Worm (Caenorhabditis elegans): ENCODE data around the gene snf-10.

Gene snf-10

ce11 chrV:10469845-10470244, 29.2 kb upstream of the snf-10 start:
- no peak for TF ChIP-seq ceh-31 (tag; optimal IDR thresholded peaks at IDR 0.05)
- no peak for TF ChIP-seq dve-1 (tag; optimal IDR thresholded peaks at IDR 0.05)
- no peak for TF ChIP-seq ama-1 (optimal IDR thresholded peaks at IDR 0.05)
- TF ChIP-seq F13H6.1 (tag; optimal IDR thresholded peaks at IDR 0.05): no peak
- TF ChIP-seq tbx-2 (tag; optimal IDR thresholded peaks at IDR 0.05): no peak
- no peak for TF ChIP-seq K09A11.1 (tag; optimal IDR thresholded peaks at IDR 0.05; ENCODE audit: insufficient read depth)
- TF ChIP-seq odd-2 (tag; optimal IDR thresholded peaks at IDR 0.05): no peak
- no peak for TF ChIP-seq sdc-2 (tag; optimal IDR thresholded peaks at IDR 0.05)
- no peak for TF ChIP-seq pqm-1 (tag; optimal IDR thresholded peaks at IDR 0.05)
- TF ChIP-seq ceh-19 (GFP tag; optimal IDR thresholded peaks at IDR 0.05): no peak
- no peak for TF ChIP-seq hlh-8 (tag; optimal IDR thresholded peaks at IDR 0.05)
- no peak for TF ChIP-seq ceh-9 (tag; optimal IDR thresholded peaks at IDR 0.05)
- no peak for TF ChIP-seq lin-11 (tag; optimal IDR thresholded peaks at IDR 0.05)
- no peak for TF ChIP-seq ceh-30 (tag; optimal IDR thresholded peaks at IDR 0.05)
- no peak for TF ChIP-seq hlh-15 (tag; optimal IDR thresholded peaks at IDR 0.05)

- TF ChIP-seq C38D4.7 (GFP tag; optimal IDR thresholded peaks at IDR 0.05) (no peak), hlh-6 (tag; optimal IDR thresholded peaks at IDR 0.05) (no peak), rnt-1 (tag; optimal IDR thresholded peaks at IDR 0.05) (no peak), syd-9 (tag; optimal IDR thresholded peaks at IDR 0.05) (no peak), tbx-7 (tag; optimal IDR thresholded peaks at IDR 0.05) (no peak), ceh-6 (GFP tag; optimal IDR thresholded peaks at IDR 0.05) (no peak), ceh-22 (tag; optimal IDR thresholded peaks at IDR 0.05) (no peak), Y22D7AL.16 (tag; optimal IDR thresholded peaks at IDR 0.05) (no peak), pha-4 (tag; optimal IDR thresholded peaks at IDR 0.05) (no peak), nfya-1 (tag; optimal IDR thresholded peaks at IDR 0.05) (no peak), sox-2 (GFP tag; IDR thresholded peaks at IDR 0.05) (no peak), hlh-30 (tag; optimal IDR thresholded peaks at IDR 0.05; ENCODE audit: insufficient read depth) (no peak), mec-3 (tag; optimal IDR thresholded peaks at IDR 0.05; ENCODE audit: borderline replicate concordance) (no peak), zip-5 (tag; optimal IDR thresholded peaks at IDR 0.05) (no peak), eyg-1 (tag; optimal IDR thresholded peaks at IDR 0.05) (no peak), unc-3 (GFP tag; conservative IDR thresholded peaks at IDR 0.05) (no peak), unc-3 (tag; optimal IDR thresholded peaks at IDR 0.05) (no peak)
Measured at ce11 chrV:10468709-10469108, 28.1 kb upstream of the snf-10 start.

ce11 chrV:10468190-10468589, 27.6 kb upstream of the snf-10 start, which contains the start of gene egl-9:
TSS of gene egl-9 (plus strand) at chrV:10468517.
- TF ChIP-seq nfya-1 (tag; optimal IDR thresholded peaks at IDR 0.05) (no peak), C08G9.2 (tag; optimal IDR thresholded peaks at IDR 0.05) (no peak), pax-1 (tag; optimal IDR thresholded peaks at IDR 0.05) (no peak), pqm-1 (tag; optimal IDR thresholded peaks at IDR 0.05) (no peak), elt-4 (tag; optimal IDR thresholded peaks at IDR 0.05) (no peak), pha-4 (tag; optimal IDR thresholded peaks at IDR 0.05) (no peak), unc-3 (GFP tag; conservative IDR thresholded peaks at IDR 0.05) (no peak), unc-3 (tag; optimal IDR thresholded peaks at IDR 0.05) (no peak)

DNA sequence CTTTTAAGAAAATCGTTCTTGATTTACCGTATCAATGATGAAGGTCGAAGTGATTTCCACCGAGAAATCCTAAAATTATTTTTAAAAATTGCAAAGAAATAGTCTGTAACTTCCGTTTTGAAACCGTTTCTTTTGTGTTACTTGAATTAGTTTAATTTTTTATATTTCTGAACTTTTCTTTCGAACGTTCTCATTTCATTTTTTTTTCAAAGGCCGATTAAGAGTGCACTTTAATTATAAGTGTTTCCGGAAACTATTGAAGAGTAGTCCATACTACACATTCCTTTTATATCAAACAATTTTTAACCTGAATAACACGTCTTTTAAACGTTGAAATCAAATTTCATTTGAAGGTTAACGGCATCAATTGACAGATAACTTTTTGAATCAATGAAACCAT, 27.0 kb upstream of the snf-10 start:
- TF ChIP-seq gmeb-2 (tag; optimal IDR thresholded peaks at IDR 0.05): no peak
- TF ChIP-seq ceh-30 (tag; optimal IDR thresholded peaks at IDR 0.05): no peak
- no peak for TF ChIP-seq ama-1 (optimal IDR thresholded peaks at IDR 0.05)
- no peak for TF ChIP-seq pat-9 (tag; optimal IDR thresholded peaks at IDR 0.05)
- no peak for TF ChIP-seq ceh-14 (tag; optimal IDR thresholded peaks at IDR 0.05)

Measured in whole organism, late embryonic.